Worm (Caenorhabditis elegans) whole organism, mixed stage, embryonic: Measurements from ENCODE around the gene T22C8.4.

Experiments used
- M03D4.4 ChIP-seq: sonication (generic microtip); optimal IDR thresholded peaks from 2 replicates; lab custom pipeline; 2017; ENCODE audit warnings: mild to moderate bottlenecking, missing genetic modification characterization, missing compliant biosample characterization
- bed-3 ChIP-seq: fragments of 200-800 bp; sonication (Bioruptor generic); optimal IDR thresholded peaks from 3 replicates; lab custom pipeline; 2018; ENCODE audit warnings: mild to moderate bottlenecking, missing genetic modification characterization, moderate library complexity, missing compliant biosample characterization
- ceh-39 ChIP-seq: fragments of 150-350 bp; optimal IDR thresholded peaks from 2 replicates; lab custom pipeline; 2014; ENCODE audit warnings: missing biosample characterization, missing genetic modification characterization
- ces-1 ChIP-seq: fragments of 150-350 bp; optimal IDR thresholded peaks from 2 replicates; lab custom pipeline; 2014; ENCODE audit warnings: missing biosample characterization, missing genetic modification reagents, missing genetic modification characterization
- cnd-1 ChIP-seq: fragments of 200-800 bp; sonication (Bioruptor generic); optimal IDR thresholded peaks from 2 replicates; lab custom pipeline; 2018; ENCODE audit warnings: mild to moderate bottlenecking, missing genetic modification characterization, missing compliant biosample characterization
- drap-1 ChIP-seq: fragments of 200-800 bp; sonication (Bioruptor generic); optimal IDR thresholded peaks from 3 replicates; lab custom pipeline; 2018; ENCODE audit warnings: mild to moderate bottlenecking, missing genetic modification characterization, missing compliant biosample characterization
- elt-1 ChIP-seq: sonication (generic microtip); optimal IDR thresholded peaks from 2 replicates; lab custom pipeline; 2017; ENCODE audit warnings: missing genetic modification characterization, mild to moderate bottlenecking, missing compliant biosample characterization, antibody characterized with exemption, moderate library complexity, borderline replicate concordance; ENCODE audit not compliant: insufficient read depth
- elt-3 ChIP-seq: fragments of 150-350 bp; optimal IDR thresholded peaks from 2 replicates; lab custom pipeline; 2014; ENCODE audit warnings: missing biosample characterization, missing genetic modification characterization
- flh-1 ChIP-seq: fragments of 200-800 bp; sonication (Bioruptor generic); optimal IDR thresholded peaks from 2 replicates; lab custom pipeline; 2018; ENCODE audit warnings: mild to moderate bottlenecking, missing genetic modification characterization, moderate library complexity, missing compliant biosample characterization
- ham-2 ChIP-seq: fragments of 200-800 bp; sonication (Bioruptor generic); optimal IDR thresholded peaks from 2 replicates; lab custom pipeline; 2018; ENCODE audit warnings: mild to moderate bottlenecking, missing genetic modification characterization, missing compliant biosample characterization
- hlh-1 ChIP-seq: fragments of 150-350 bp; optimal IDR thresholded peaks from 2 replicates; lab custom pipeline; 2014; ENCODE audit warnings: missing biosample characterization, missing genetic modification reagents, missing genetic modification characterization
- lin-13 ChIP-seq: fragments of 150-350 bp; optimal IDR thresholded peaks from 2 replicates; lab custom pipeline; 2014; ENCODE audit warnings: missing biosample characterization, missing genetic modification characterization
- lin-32 ChIP-seq: fragments of 200-800 bp; sonication (Bioruptor generic); optimal IDR thresholded peaks from 2 replicates; lab custom pipeline; 2018; ENCODE audit warnings: mild to moderate bottlenecking, missing genetic modification characterization, missing compliant biosample characterization
- lsy-2 ChIP-seq: fragments of 150-350 bp; optimal IDR thresholded peaks from 2 replicates; lab custom pipeline; 2014; ENCODE audit warnings: missing biosample characterization, missing genetic modification characterization
- mab-5 ChIP-seq: fragments of 150-350 bp; optimal IDR thresholded peaks from 2 replicates; lab custom pipeline; 2014; ENCODE audit warnings: missing biosample characterization, missing genetic modification characterization
- mep-1 ChIP-seq: fragments of 150-350 bp; optimal IDR thresholded peaks from 2 replicates; lab custom pipeline; 2017; ENCODE audit warnings: missing biosample characterization, missing genetic modification reagents, missing genetic modification characterization, inconsistent platforms
- mls-2 ChIP-seq: sonication (generic microtip); optimal IDR thresholded peaks from 2 replicates; lab custom pipeline; 2016; ENCODE audit warnings: mild to moderate bottlenecking, missing genetic modification characterization, moderate library complexity, missing compliant biosample characterization
- nhr-12 ChIP-seq: fragments of 150-350 bp; optimal IDR thresholded peaks from 2 replicates; lab custom pipeline; 2014; ENCODE audit warnings: missing biosample characterization, missing genetic modification characterization
- nhr-2 ChIP-seq: fragments of 150-350 bp; optimal IDR thresholded peaks from 2 replicates; lab custom pipeline; 2014; ENCODE audit warnings: missing biosample characterization, missing genetic modification characterization
- nhr-237 ChIP-seq: fragments of 150-350 bp; optimal IDR thresholded peaks from 2 replicates; lab custom pipeline; 2014; ENCODE audit warnings: missing biosample characterization, missing genetic modification characterization
- nhr-28 ChIP-seq: fragments of 150-350 bp; optimal IDR thresholded peaks from 2 replicates; lab custom pipeline; 2014; ENCODE audit warnings: missing biosample characterization, missing genetic modification characterization
- nhr-76 ChIP-seq: sonication (generic microtip); optimal IDR thresholded peaks from 2 replicates; lab custom pipeline; 2017; ENCODE audit warnings: missing biosample characterization, missing genetic modification characterization
- pha-4 ChIP-seq: fragments of 150-350 bp; optimal IDR thresholded peaks from 2 replicates; lab custom pipeline; 2018; ENCODE audit warnings: missing biosample characterization, missing genetic modification reagents, missing genetic modification characterization
- sem-2 ChIP-seq: fragments of 200-800 bp; sonication (Bioruptor generic); optimal IDR thresholded peaks from 2 replicates; lab custom pipeline; 2018; ENCODE audit warnings: mild to moderate bottlenecking, missing genetic modification characterization, missing compliant biosample characterization
- sptf-1 ChIP-seq: sonication (generic microtip); optimal IDR thresholded peaks from 2 replicates; lab custom pipeline; 2017; ENCODE audit warnings: mild to moderate bottlenecking, missing genetic modification characterization, moderate library complexity, missing compliant biosample characterization
- tbx-8 ChIP-seq: fragments of 200-800 bp; sonication (Bioruptor generic); optimal IDR thresholded peaks from 2 replicates; lab custom pipeline; 2018; ENCODE audit warnings: mild to moderate bottlenecking, missing genetic modification characterization, moderate library complexity, missing compliant biosample characterization
- unc-120 ChIP-seq: sonication (generic microtip); optimal IDR thresholded peaks from 2 replicates; lab custom pipeline; 2017; ENCODE audit warnings: missing genetic modification characterization, missing compliant biosample characterization; ENCODE audit not compliant: poor library complexity, severe bottlenecking
- unc-39 ChIP-seq: fragments of 150-350 bp; optimal IDR thresholded peaks from 2 replicates; lab custom pipeline; 2014; ENCODE audit warnings: missing biosample characterization, missing genetic modification characterization
- zip-8 ChIP-seq: fragments of 150-350 bp; optimal IDR thresholded peaks from 2 replicates; lab custom pipeline; 2014; ENCODE audit warnings: missing biosample characterization, missing genetic modification characterization
- ztf-11 ChIP-seq: fragments of 150-350 bp; optimal IDR thresholded peaks from 2 replicates; lab custom pipeline; 2014; ENCODE audit warnings: missing biosample characterization, missing genetic modification characterization

T22C8.4 gene

DNA sequence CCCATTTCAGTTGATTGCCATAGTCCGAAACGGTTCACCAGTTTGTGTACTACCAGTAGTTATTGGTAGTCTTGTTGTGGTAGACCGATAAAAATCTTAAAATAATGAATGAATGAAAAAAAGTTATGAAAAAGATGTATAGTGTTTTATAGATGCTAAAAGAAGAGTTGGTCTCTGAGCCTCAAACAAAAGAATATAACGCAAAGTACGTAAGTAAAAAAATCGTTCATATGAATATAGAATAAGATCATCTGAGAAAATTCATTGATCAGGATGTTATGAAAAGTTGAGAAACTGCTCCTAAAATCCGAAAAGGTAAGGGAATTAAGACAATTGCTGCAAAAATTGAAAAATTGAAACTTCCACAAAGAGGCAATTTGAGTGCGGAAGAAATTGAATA, 5.8 kb downstream of the T22C8.4 start, which contains the start of gene chhy-1:
chhy-1 (minus strand) TSS at position 101 of the 400 bp plus-strand sequence.
- TF ChIP-seq mep-1 (tag; lab: Kevin White, UChicago) (no peak), unc-39 (tag; lab: Kevin White, UChicago) (no peak), nhr-2 (tag; lab: Kevin White, UChicago) (no peak)

DNA sequence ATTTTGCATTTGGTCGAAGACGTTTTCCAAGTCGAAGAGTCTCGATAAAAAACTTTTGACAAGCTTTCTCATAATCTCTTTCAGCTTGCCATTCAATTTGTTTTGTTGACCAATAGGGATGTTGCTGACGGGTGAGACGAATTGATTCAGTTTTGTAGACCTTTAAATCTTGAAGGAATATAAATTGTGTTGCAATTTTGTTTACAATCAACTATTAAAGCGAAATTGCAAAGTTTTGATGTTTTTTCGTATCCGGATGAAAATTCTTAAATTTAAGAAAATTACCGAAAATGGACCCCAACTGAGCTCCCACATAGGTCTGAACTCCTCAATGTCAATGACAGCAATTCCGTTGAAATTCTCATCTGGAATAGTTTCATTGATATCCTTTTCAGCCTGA, 7.1 kb downstream of the T22C8.4 start:
- no peak for TF ChIP-seq lsy-2 (tag; lab: Kevin White, UChicago)
- no peak for TF ChIP-seq tbx-8 (GFP tag; lab: Kevin White, UChicago)

DNA sequence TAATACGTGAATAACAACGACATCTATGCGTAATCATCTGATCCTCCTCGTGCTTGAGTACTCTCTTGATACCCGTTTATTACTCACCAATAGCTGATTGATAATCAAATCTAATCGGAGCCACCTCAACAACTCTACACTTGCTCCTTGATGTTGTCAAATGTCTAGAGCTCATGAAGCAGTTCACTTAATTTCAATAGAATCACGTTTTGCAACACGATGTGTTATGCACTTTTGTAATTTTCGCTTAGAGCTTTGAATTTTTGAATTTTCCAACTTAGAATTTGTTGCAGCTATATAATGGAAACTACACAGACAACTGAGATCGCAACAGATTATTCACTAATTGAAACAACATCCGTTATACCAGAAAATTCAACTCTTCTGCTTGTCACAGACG, 10.8 kb downstream of the T22C8.4 start, which contains the start of gene T22C8.1:
T22C8.1 (plus strand) TSS at position 301 of the 400 bp plus-strand sequence.
- TF ChIP-seq lin-13 (tag; lab: Kevin White, UChicago), result no peak
- no peak for TF ChIP-seq tbx-8 (GFP tag; lab: Kevin White, UChicago)
- TF ChIP-seq flh-1, result no peak
- TF ChIP-seq zip-8 (tag; lab: Kevin White, UChicago), result no peak
- TF ChIP-seq ham-2, result no peak
- no peak for TF ChIP-seq sptf-1 (tag; lab: Kevin White, UChicago)
- TF ChIP-seq ces-1 (GFP tag; lab: Kevin White, UChicago), result no peak
- TF ChIP-seq nhr-12 (tag; lab: Kevin White, UChicago), result no peak
- TF ChIP-seq nhr-28 (tag; lab: Kevin White, UChicago), result no peak
- no peak for TF ChIP-seq M03D4.4 (tag; lab: Kevin White, UChicago)
- TF ChIP-seq pha-4 (tag; lab: Kevin White, UChicago), result no peak
- no peak for TF ChIP-seq nhr-237 (tag; lab: Kevin White, UChicago)
- no peak for TF ChIP-seq nhr-76 (tag; lab: Kevin White, UChicago)
- TF ChIP-seq, all 35 proteins: peak for 0

DNA sequence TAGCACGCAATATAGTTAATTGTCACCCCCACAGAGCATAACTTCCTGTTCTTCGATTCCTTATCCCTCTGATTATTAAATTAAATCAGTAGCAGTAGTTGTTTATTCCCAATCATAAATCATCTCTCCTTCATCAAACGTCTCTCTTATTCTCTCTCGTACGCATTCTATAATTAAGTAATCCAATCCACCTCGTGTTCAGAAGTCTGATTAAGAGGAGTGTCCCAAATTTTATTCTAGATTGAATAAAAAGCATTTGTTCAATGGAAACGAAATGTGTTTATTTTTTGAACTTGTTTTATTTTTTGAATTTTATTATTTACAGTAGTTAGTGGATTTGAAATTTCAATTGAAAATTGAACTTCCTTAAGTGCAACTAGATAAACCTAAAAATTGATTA, 12.0 kb downstream of the T22C8.4 start:
- peak; percentile 65 for TF ChIP-seq ces-1 (GFP tag; lab: Kevin White, UChicago)
- TF ChIP-seq nhr-76 (tag; lab: Kevin White, UChicago), result no peak
- TF ChIP-seq, all 35 proteins: peak for 1

DNA sequence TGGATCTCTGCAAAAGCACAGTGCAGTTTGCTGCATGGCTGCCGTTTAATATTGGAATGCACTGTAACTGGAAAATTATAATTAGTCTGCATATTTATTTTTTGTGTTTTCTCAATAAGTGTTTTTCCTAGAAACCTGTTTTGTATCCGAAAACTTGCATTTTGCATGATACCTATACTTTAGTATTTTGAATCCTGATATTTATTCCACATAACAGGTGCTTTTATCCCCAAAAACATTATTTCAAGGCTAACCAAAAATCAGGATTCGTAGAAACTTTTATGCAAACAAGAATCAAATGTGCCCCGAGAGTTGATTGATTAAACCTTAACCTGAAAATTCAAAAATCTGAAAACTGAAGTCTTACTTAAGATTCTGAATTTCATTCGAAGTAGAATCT, 12.7 kb downstream of the T22C8.4 start:
- no peak for TF ChIP-seq drap-1 (GFP tag; lab: Kevin White, UChicago)
- no peak for TF ChIP-seq cnd-1 (tag; lab: Kevin White, UChicago)
- TF ChIP-seq nhr-237 (tag; lab: Kevin White, UChicago), result no peak
- no peak for TF ChIP-seq bed-3 (GFP tag; lab: Kevin White, UChicago)
- TF ChIP-seq unc-39 (tag; lab: Kevin White, UChicago), result no peak

DNA sequence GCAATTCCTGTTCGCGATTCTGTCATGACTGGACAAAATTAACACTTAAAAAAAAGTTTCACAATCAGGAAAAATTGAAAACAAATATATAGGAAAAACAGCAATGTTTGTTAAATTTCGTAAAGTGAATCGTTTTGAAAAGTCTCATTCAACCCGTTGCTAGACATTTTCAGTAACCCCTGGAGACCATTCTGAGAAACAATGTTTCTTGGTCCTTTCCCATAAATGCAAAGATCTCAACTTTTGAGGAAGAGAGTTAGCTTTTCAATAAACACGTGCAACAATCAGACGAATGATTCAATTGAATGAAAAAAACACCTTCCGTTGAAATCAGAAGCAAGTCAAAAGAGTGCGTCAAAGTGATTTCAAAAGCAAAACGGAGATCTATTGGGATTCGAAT, 13.2 kb downstream of the T22C8.4 start, which contains the start of gene F28C6.9:
F28C6.9 (minus strand) TSS at position 101 of the 400 bp plus-strand sequence.
- TF ChIP-seq sem-2 (no peak), mab-5 (tag; lab: Kevin White, UChicago) (no peak), nhr-237 (tag; lab: Kevin White, UChicago) (no peak), nhr-76 (tag; lab: Kevin White, UChicago) (no peak), nhr-28 (tag; lab: Kevin White, UChicago) (no peak), ceh-39 (tag; lab: Kevin White, UChicago) (no peak), ham-2 (no peak), elt-3 (tag; lab: Kevin White, UChicago) (no peak), ztf-11 (tag; lab: Kevin White, UChicago) (no peak), lin-32 (GFP tag; lab: Kevin White, UChicago) (no peak), M03D4.4 (tag; lab: Kevin White, UChicago) (no peak), flh-1 (no peak), cnd-1 (tag; lab: Kevin White, UChicago) (no peak), zip-8 (tag; lab: Kevin White, UChicago) (no peak), lin-13 (tag; lab: Kevin White, UChicago) (no peak), unc-120 (no peak), hlh-1 (no peak), drap-1 (GFP tag; lab: Kevin White, UChicago) (no peak), mls-2 (tag; lab: Kevin White, UChicago) (no peak), elt-1 (tag; lab: Kevin White, UChicago) (no peak)
- TF ChIP-seq, all 35 proteins: peak for 0
